Fruit fly (Drosophila melanogaster) whole organism, prepupa: ENCODE measurements around the gene Dredd.

Source experiments
- Blimp-1 ChIP-seq: fragments of 200-800 bp; sonication (Bioruptor generic); optimal IDR thresholded peaks from 3 replicates; lab custom pipeline; 2017; ENCODE audit warnings: missing biosample characterization, missing genetic modification characterization, mild to moderate bottlenecking, moderate library complexity, missing genetic modification reagents
- CG15336 ChIP-seq: fragments of 200-800 bp; sonication (Bioruptor generic); IDR thresholded peaks from 2 replicates; pipeline ENCODE4 v1.3.6; 2022; ENCODE audit warnings: missing biosample characterization, missing genetic modification characterization
- CG31627 ChIP-seq: fragments of 200-800 bp; sonication (Bioruptor generic); optimal IDR thresholded peaks from 3 replicates; lab custom pipeline; 2016; ENCODE audit warnings: missing biosample characterization, missing genetic modification characterization
- Ets96B ChIP-seq: fragments of 200-800 bp; optimal IDR thresholded peaks from 2 replicates; lab custom pipeline; 2019; ENCODE audit warnings: missing biosample characterization, mild to moderate bottlenecking, missing genetic modification characterization, moderate library complexity
- Gug ChIP-seq: fragments of 200-800 bp; sonication (Bioruptor generic); IDR thresholded peaks from 2 replicates; pipeline ENCODE4 v1.3.6; 2022; ENCODE audit warnings: missing biosample characterization, missing genetic modification characterization
- Hr39 ChIP-seq: fragments of 200-800 bp; sonication (Bioruptor generic); optimal IDR thresholded peaks from 2 replicates; lab custom pipeline; 2016; ENCODE audit warnings: missing biosample characterization, missing genetic modification characterization
- achi ChIP-seq: fragments of 200-800 bp; sonication (Bioruptor generic); optimal IDR thresholded peaks from 3 replicates; lab custom pipeline; 2016; ENCODE audit warnings: missing biosample characterization, missing genetic modification characterization
- acj6 ChIP-seq: fragments of 200-800 bp; sonication (Bioruptor generic); optimal IDR thresholded peaks from 3 replicates; lab custom pipeline; 2016; ENCODE audit warnings: missing biosample characterization, missing genetic modification characterization
- esn ChIP-seq: fragments of 200-800 bp; sonication (Bioruptor generic); optimal IDR thresholded peaks from 2 replicates; lab custom pipeline; 2016; ENCODE audit warnings: missing biosample characterization, mild to moderate bottlenecking, missing genetic modification characterization, moderate library complexity
- fkh ChIP-seq: fragments of 200-800 bp; sonication (Bioruptor generic); optimal IDR thresholded peaks from 3 replicates; lab custom pipeline; 2017; ENCODE audit warnings: missing biosample characterization, mild to moderate bottlenecking, missing genetic modification characterization, moderate library complexity

dm6 chrX:629239-629821, 6.0 kb downstream of the Dredd start, which contains the start of the genes RpL36 and Mybbp1A:
- peak; percentile 25 for TF ChIP-seq Blimp-1 (GFP tag; lab: Kevin White, UChicago)
- no peak for TF ChIP-seq Hr39 (GFP tag; lab: Kevin White, UChicago)
- peak; percentile 66 for TF ChIP-seq achi
- no peak; the same call in 1 of the 2 replicates for TF ChIP-seq CG15336 (GFP tag; lab: Robert Waterston, UW)
- no peak for TF ChIP-seq acj6 (GFP tag; lab: Kevin White, UChicago)
- TF ChIP-seq CG31627, result peak; percentile 66
- peak; percentile 75 for TF ChIP-seq esn (GFP tag; lab: Kevin White, UChicago)
- no peak for TF ChIP-seq Gug
- TF ChIP-seq fkh (GFP tag; lab: Kevin White, UChicago), result no peak
- no peak for TF ChIP-seq Ets96B
